Worm (Caenorhabditis elegans) whole organism, L2 larva: ENCODE measurements around the gene F49F1.10.

Source experiments
- ZK546.5 ChIP-seq: sonication (generic microtip); optimal IDR thresholded peaks from 2 replicates; lab custom pipeline; 2017; ENCODE audit warnings: missing biosample characterization, missing genetic modification characterization
- blmp-1 ChIP-seq: sonication (generic microtip); optimal IDR thresholded peaks from 2 replicates; lab custom pipeline; 2017; ENCODE audit warnings: missing genetic modification characterization, mild to moderate bottlenecking, missing compliant biosample characterization, antibody characterized with exemption, moderate library complexity; ENCODE audit not compliant: insufficient read depth
- elt-1 ChIP-seq: fragments of 150-350 bp; optimal IDR thresholded peaks from 2 replicates; lab custom pipeline; 2014; ENCODE audit warnings: missing biosample characterization, missing genetic modification characterization
- fos-1 ChIP-seq: fragments of 150-350 bp; optimal IDR thresholded peaks from 2 replicates; lab custom pipeline; 2014; ENCODE audit warnings: missing biosample characterization, missing genetic modification characterization
- lin-13 ChIP-seq: fragments of 150-350 bp; optimal IDR thresholded peaks from 2 replicates; lab custom pipeline; 2014; ENCODE audit warnings: missing biosample characterization, missing genetic modification reagents, missing genetic modification characterization
- mbf-1 ChIP-seq: sonication (generic microtip); optimal IDR thresholded peaks from 2 replicates; lab custom pipeline; 2017; ENCODE audit warnings: missing biosample characterization, missing genetic modification characterization
- nhr-11 ChIP-seq: fragments of 150-350 bp; optimal IDR thresholded peaks from 2 replicates; lab custom pipeline; 2014; ENCODE audit warnings: missing biosample characterization, missing genetic modification characterization
- nhr-237 ChIP-seq: fragments of 150-350 bp; optimal IDR thresholded peaks from 2 replicates; lab custom pipeline; 2014; ENCODE audit warnings: missing biosample characterization, missing genetic modification characterization
- sem-4 ChIP-seq: fragments of 150-350 bp; optimal IDR thresholded peaks from 2 replicates; lab custom pipeline; 2014; ENCODE audit warnings: missing biosample characterization, missing genetic modification reagents, missing genetic modification characterization
- snpc-4 ChIP-seq: fragments of 150-350 bp; optimal IDR thresholded peaks from 2 replicates; lab custom pipeline; 2014; ENCODE audit warnings: missing biosample characterization, missing genetic modification characterization
- unc-39 ChIP-seq: fragments of 150-350 bp; optimal IDR thresholded peaks from 2 replicates; lab custom pipeline; 2014; ENCODE audit warnings: missing biosample characterization, missing genetic modification characterization
- unc-62 ChIP-seq: fragments of 150-350 bp; optimal IDR thresholded peaks from 2 replicates; lab custom pipeline; 2014; ENCODE audit warnings: missing biosample characterization, missing genetic modification reagents, missing genetic modification characterization
- ztf-1 ChIP-seq: fragments of 200-800 bp; sonication (Bioruptor generic); conservative IDR thresholded peaks from 2 replicates; pipeline ENCODE4 v1.3.6; 2022; ENCODE audit warnings: missing genetic modification characterization, missing compliant biosample characterization

DNA sequence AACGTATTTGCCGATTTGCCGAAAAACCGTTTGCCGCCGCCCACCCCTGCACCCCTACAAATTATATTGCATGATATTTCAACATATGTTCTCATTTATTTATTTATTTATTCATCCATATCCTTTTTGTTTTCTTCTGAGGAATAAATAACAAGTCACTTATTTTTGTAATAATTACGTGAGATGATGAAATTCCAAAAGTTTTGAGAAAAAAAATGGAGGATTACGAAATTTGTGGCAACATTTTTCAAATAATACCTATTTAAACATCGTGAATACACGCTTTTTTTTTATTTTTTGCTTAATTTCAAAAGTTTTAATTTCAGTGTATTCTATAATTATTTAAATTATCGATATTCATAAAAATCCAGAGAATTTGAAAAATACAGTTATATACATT lies 42.0 kb downstream of the F49F1.10 start:
- TF ChIP-seq nhr-237 (no peak), elt-1 (no peak), fos-1 (tag; lab: Kevin White, UChicago) (no peak), ztf-1 (no peak), unc-62 (GFP tag; lab: Kevin White, UChicago) (no peak), unc-39 (tag; lab: Kevin White, UChicago) (no peak), ZK546.5 (tag; lab: Kevin White, UChicago) (no peak), blmp-1 (tag; lab: Kevin White, UChicago) (no peak), sem-4 (tag; lab: Kevin White, UChicago) (no peak), mbf-1 (no peak), nhr-11 (tag; lab: Kevin White, UChicago) (no peak), lin-13 (GFP tag; lab: Kevin White, UChicago) (no peak), snpc-4 (tag; lab: Kevin White, UChicago) (no peak)
